Fruit fly (Drosophila melanogaster): ENCODE results near the gene mthl12.

dm6 chr3R:13360108-13360507 is 6.6 kb downstream of the mthl12 start:
- no peak for TF ChIP-seq CG8478 (optimal IDR thresholded peaks at IDR 0.05)
- no peak for TF ChIP-seq pan (optimal IDR thresholded peaks at IDR 0.05)
- no peak for TF ChIP-seq EcR (GFP tag; optimal IDR thresholded peaks at IDR 0.05)
- no peak for TF ChIP-seq Dll (optimal IDR thresholded peaks at IDR 0.05)

All from whole organism.